Fruit fly (Drosophila melanogaster) whole organism, embryonic: Measurements from ENCODE around the gene BckdhA.

ENCODE experiments used
- BEAF-32 ChIP-seq: fragments of 200-800 bp; sonication (Bioruptor generic); optimal IDR thresholded peaks from 3 replicates; lab custom pipeline; 2017; ENCODE audit warnings: missing biosample characterization, missing genetic modification characterization, mild to moderate bottlenecking, moderate library complexity, missing genetic modification reagents
- Blimp-1 ChIP-seq: fragments of 200-800 bp; sonication (Bioruptor generic); optimal IDR thresholded peaks from 3 replicates; lab custom pipeline; 2018; ENCODE audit warnings: missing biosample characterization, missing genetic modification characterization, mild to moderate bottlenecking, moderate library complexity, missing genetic modification reagents
- CG10267 ChIP-seq: fragments of 200-800 bp; sonication (Bioruptor generic); optimal IDR thresholded peaks from 2 replicates; lab custom pipeline; 2018; ENCODE audit warnings: missing biosample characterization, mild to moderate bottlenecking, missing genetic modification characterization, moderate library complexity
- CG10431 ChIP-seq: fragments of 200-800 bp; sonication (Bioruptor generic); optimal IDR thresholded peaks from 3 replicates; lab custom pipeline; 2018; ENCODE audit warnings: missing biosample characterization, mild to moderate bottlenecking, missing genetic modification characterization
- CG10959 ChIP-seq: fragments of 200-800 bp; sonication (Bioruptor generic); IDR thresholded peaks from 2 replicates; pipeline ENCODE4 v1.3.6; 2022; ENCODE audit warnings: missing biosample characterization, missing genetic modification characterization
- CG11456 ChIP-seq: fragments of 200-800 bp; sonication (Bioruptor generic); IDR thresholded peaks from 3 replicates; pipeline ENCODE4 v1.3.6; 2022; ENCODE audit warnings: missing biosample characterization, missing genetic modification characterization
- CG14860 ChIP-seq: fragments of 200-800 bp; sonication (Bioruptor generic); IDR thresholded peaks from 3 replicates; pipeline ENCODE4 v1.3.6; 2022; ENCODE audit warnings: missing biosample characterization, missing genetic modification characterization; ENCODE audit not compliant: partially characterized antibody
- CG14965 ChIP-seq: fragments of 200-800 bp; sonication (Bioruptor generic); optimal IDR thresholded peaks from 2 replicates; lab custom pipeline; 2016; ENCODE audit warnings: missing biosample characterization, missing genetic modification characterization, borderline replicate concordance
- CG15514 ChIP-seq: fragments of 200-800 bp; sonication (Bioruptor generic); optimal IDR thresholded peaks from 3 replicates; lab custom pipeline; 2017; ENCODE audit warnings: missing biosample characterization, missing genetic modification characterization, mild to moderate bottlenecking, moderate library complexity, missing genetic modification reagents
- CG18262 ChIP-seq: fragments of 200-800 bp; optimal IDR thresholded peaks from 3 replicates; lab custom pipeline; 2019; ENCODE audit warnings: missing biosample characterization, mild to moderate bottlenecking, missing genetic modification characterization, moderate library complexity
- CG1832 ChIP-seq: fragments of 200-800 bp; sonication (Bioruptor generic); optimal IDR thresholded peaks from 2 replicates; lab custom pipeline; 2017; ENCODE audit warnings: missing biosample characterization, mild to moderate bottlenecking, missing genetic modification characterization, inconsistent platforms
- CG2712 ChIP-seq: fragments of 200-800 bp; optimal IDR thresholded peaks from 3 replicates; lab custom pipeline; 2019; ENCODE audit warnings: missing biosample characterization, mild to moderate bottlenecking, missing genetic modification characterization, moderate library complexity
- CG30403 ChIP-seq: fragments of 200-800 bp; sonication (Bioruptor generic); optimal IDR thresholded peaks from 3 replicates; lab custom pipeline; 2016; ENCODE audit warnings: missing biosample characterization, missing genetic modification characterization
- CG3163 ChIP-seq: fragments of 200-800 bp; sonication (Bioruptor generic); optimal IDR thresholded peaks from 3 replicates; lab custom pipeline; 2016; ENCODE audit warnings: missing biosample characterization, missing genetic modification characterization
- CG3407 ChIP-seq: fragments of 200-800 bp; sonication (Bioruptor generic); optimal IDR thresholded peaks from 2 replicates; lab custom pipeline; 2018; ENCODE audit warnings: missing biosample characterization, mild to moderate bottlenecking, missing genetic modification characterization
- CG6175 ChIP-seq: fragments of 200-800 bp; sonication (Bioruptor generic); IDR thresholded peaks from 3 replicates; pipeline ENCODE4 v1.3.6; 2022; ENCODE audit warnings: missing biosample characterization, missing genetic modification characterization
- CG7839 ChIP-seq: fragments of 200-800 bp; sonication (Bioruptor generic); optimal IDR thresholded peaks from 3 replicates; lab custom pipeline; 2018; ENCODE audit warnings: missing biosample characterization, mild to moderate bottlenecking, missing genetic modification characterization, moderate library complexity
- CG9876 ChIP-seq: fragments of 200-800 bp; sonication (Bioruptor generic); optimal IDR thresholded peaks from 2 replicates; lab custom pipeline; 2016; ENCODE audit warnings: missing biosample characterization, missing genetic modification characterization
- CoRest ChIP-seq: fragments of 200-800 bp; sonication (Bioruptor generic); optimal IDR thresholded peaks from 3 replicates; lab custom pipeline; 2018; ENCODE audit warnings: missing biosample characterization, mild to moderate bottlenecking, missing genetic modification characterization, moderate library complexity
- D19A ChIP-seq: fragments of 200-800 bp; optimal IDR thresholded peaks from 3 replicates; lab custom pipeline; 2019; ENCODE audit warnings: missing biosample characterization, mild to moderate bottlenecking, missing genetic modification characterization, moderate library complexity
- Dad ChIP-seq: fragments of 200-800 bp; sonication (Bioruptor generic); optimal IDR thresholded peaks from 3 replicates; lab custom pipeline; 2016; ENCODE audit warnings: missing biosample characterization, missing genetic modification characterization
- Eip74EF ChIP-seq, 2 experiments: fragments of 200-800 bp in 1 of 2; fragments of >200 bp in 1 of 2; sonication (Bioruptor generic) in 1 of 2; optimal IDR thresholded peaks; 2 replicates each; lab custom pipeline; 2017 to 2019; ENCODE audit warnings: missing biosample characterization in 2 of 2, missing genetic modification characterization in 2 of 2, mild to moderate bottlenecking in 1 of 2, moderate library complexity in 1 of 2
- Fer1 ChIP-seq: fragments of 200-800 bp; sonication (Bioruptor generic); optimal IDR thresholded peaks from 2 replicates; lab custom pipeline; 2017; ENCODE audit warnings: missing biosample characterization, mild to moderate bottlenecking, missing genetic modification characterization
- H2.0 ChIP-seq: fragments of 200-800 bp; sonication (Bioruptor generic); IDR thresholded peaks from 2 replicates; pipeline ENCODE4 v1.3.6; 2022; ENCODE audit warnings: missing biosample characterization, missing genetic modification characterization
- HLH3B ChIP-seq: fragments of 200-800 bp; sonication (Bioruptor generic); IDR thresholded peaks from 2 replicates; pipeline ENCODE4 v1.3.6; 2022; ENCODE audit warnings: missing biosample characterization, missing genetic modification characterization
- Hr3 ChIP-seq: fragments of 200-800 bp; sonication (Bioruptor generic); optimal IDR thresholded peaks from 3 replicates; lab custom pipeline; 2016; ENCODE audit warnings: missing biosample characterization, missing genetic modification characterization
- Hr39 ChIP-seq: fragments of >200 bp; optimal IDR thresholded peaks from 2 replicates; lab custom pipeline; 2017
- Oli ChIP-seq: fragments of 200-800 bp; sonication (Bioruptor generic); optimal IDR thresholded peaks from 2 replicates; lab custom pipeline; 2018; ENCODE audit warnings: missing biosample characterization, mild to moderate bottlenecking, missing genetic modification characterization, moderate library complexity
- Ptx1 ChIP-seq: fragments of 200-800 bp; sonication (Bioruptor generic); IDR thresholded peaks from 2 replicates; pipeline ENCODE4 v1.3.6; 2022; ENCODE audit warnings: missing biosample characterization, missing genetic modification characterization
- Sin3A ChIP-seq: fragments of >200 bp; optimal IDR thresholded peaks from 2 replicates; lab custom pipeline; 2018
- Sox100B ChIP-seq: fragments of 200-800 bp; sonication (Bioruptor generic); optimal IDR thresholded peaks from 3 replicates; lab custom pipeline; 2018; ENCODE audit warnings: missing biosample characterization, mild to moderate bottlenecking, missing genetic modification characterization
- YL-1 ChIP-seq: fragments of 200-800 bp; sonication (Bioruptor generic); optimal IDR thresholded peaks from 3 replicates; lab custom pipeline; 2017; ENCODE audit warnings: missing biosample characterization, mild to moderate bottlenecking, missing genetic modification characterization
- ap ChIP-seq: fragments of 200-800 bp; sonication (Bioruptor generic); IDR thresholded peaks from 2 replicates; pipeline ENCODE4 v1.3.6; 2022; ENCODE audit warnings: missing biosample characterization, missing genetic modification characterization
- az2 ChIP-seq: fragments of 200-800 bp; sonication (Bioruptor generic); optimal IDR thresholded peaks from 3 replicates; lab custom pipeline; 2016; ENCODE audit warnings: missing biosample characterization, missing genetic modification characterization
- bowl ChIP-seq: fragments of 200-800 bp; sonication (Bioruptor generic); IDR thresholded peaks from 2 replicates; pipeline ENCODE4 v1.3.6; 2022; ENCODE audit warnings: missing biosample characterization, missing genetic modification characterization
- bsh ChIP-seq, 2 experiments: fragments of 200-800 bp; sonication (Bioruptor generic); optimal IDR thresholded peaks; 2 replicates each; lab custom pipeline; 2017 to 2018; ENCODE audit warnings: mild to moderate bottlenecking in 2 of 2, missing biosample characterization in 2 of 2, missing genetic modification characterization in 2 of 2, moderate library complexity in 1 of 2
- cas ChIP-seq: fragments of 200-800 bp; sonication (Bioruptor generic); IDR thresholded peaks from 2 replicates; pipeline ENCODE4 v1.3.6; 2022; ENCODE audit warnings: missing biosample characterization, missing genetic modification characterization
- crp ChIP-seq, 2 experiments: fragments of 200-800 bp; sonication (Bioruptor generic); optimal IDR thresholded peaks; 2 replicates in 1 of 2; 3 replicates in 1 of 2; lab custom pipeline; 2017; ENCODE audit warnings: missing biosample characterization in 2 of 2, missing genetic modification characterization in 2 of 2, mild to moderate bottlenecking in 1 of 2, moderate library complexity in 1 of 2
- cwo ChIP-seq: fragments of 200-800 bp; sonication (Bioruptor generic); optimal IDR thresholded peaks from 3 replicates; lab custom pipeline; 2017; ENCODE audit warnings: missing biosample characterization, missing genetic modification characterization, mild to moderate bottlenecking, moderate library complexity, missing genetic modification reagents
- gce ChIP-seq: fragments of 200-800 bp; sonication (Bioruptor generic); IDR thresholded peaks from 3 replicates; pipeline ENCODE4 v1.3.6; 2022; ENCODE audit warnings: missing biosample characterization, missing genetic modification characterization
- gfzf ChIP-seq: fragments of 200-800 bp; sonication (Bioruptor generic); optimal IDR thresholded peaks from 2 replicates; lab custom pipeline; 2016; ENCODE audit warnings: missing biosample characterization, mild to moderate bottlenecking, missing genetic modification characterization, moderate library complexity
- gro ChIP-seq: fragments of 200-800 bp; sonication (Bioruptor generic); optimal IDR thresholded peaks from 2 replicates; lab custom pipeline; 2016; ENCODE audit warnings: missing biosample characterization, missing genetic modification characterization
- gsb-n ChIP-seq: fragments of 200-800 bp; sonication (Bioruptor generic); optimal IDR thresholded peaks from 3 replicates; lab custom pipeline; 2018; ENCODE audit warnings: missing biosample characterization, mild to moderate bottlenecking, missing genetic modification characterization
- insv ChIP-seq, 2 experiments: fragments of 200-800 bp; sonication (Bioruptor generic); optimal IDR thresholded peaks; 3 replicates each; lab custom pipeline; 2016 to 2018; ENCODE audit warnings: missing biosample characterization in 2 of 2, missing genetic modification characterization in 2 of 2
- ken ChIP-seq: fragments of 200-800 bp; sonication (Bioruptor generic); IDR thresholded peaks from 3 replicates; pipeline ENCODE4 v1.3.6; 2022; ENCODE audit warnings: missing biosample characterization, missing genetic modification characterization
- pb ChIP-seq: fragments of 200-800 bp; sonication (Bioruptor generic); optimal IDR thresholded peaks from 3 replicates; lab custom pipeline; 2016; ENCODE audit warnings: missing biosample characterization, missing genetic modification characterization
- pnt ChIP-seq: fragments of 200-800 bp; sonication (Bioruptor generic); optimal IDR thresholded peaks from 3 replicates; lab custom pipeline; 2016; ENCODE audit warnings: missing biosample characterization, missing genetic modification characterization
- salm ChIP-seq: fragments of 200-800 bp; sonication (Bioruptor generic); optimal IDR thresholded peaks from 2 replicates; lab custom pipeline; 2018; ENCODE audit warnings: missing biosample characterization, mild to moderate bottlenecking, missing genetic modification characterization
- so ChIP-seq: fragments of 200-800 bp; sonication (Bioruptor generic); IDR thresholded peaks from 3 replicates; pipeline ENCODE4 v1.3.6; 2022; ENCODE audit warnings: missing biosample characterization, missing genetic modification characterization
- vvl ChIP-seq: fragments of 200-800 bp; sonication (Bioruptor generic); IDR thresholded peaks from 2 replicates; pipeline ENCODE4 v1.3.6; 2022; ENCODE audit warnings: missing biosample characterization, missing genetic modification characterization
- yki ChIP-seq: fragments of >200 bp; optimal IDR thresholded peaks from 3 replicates; lab custom pipeline; 2018

The BckdhA gene

DNA sequence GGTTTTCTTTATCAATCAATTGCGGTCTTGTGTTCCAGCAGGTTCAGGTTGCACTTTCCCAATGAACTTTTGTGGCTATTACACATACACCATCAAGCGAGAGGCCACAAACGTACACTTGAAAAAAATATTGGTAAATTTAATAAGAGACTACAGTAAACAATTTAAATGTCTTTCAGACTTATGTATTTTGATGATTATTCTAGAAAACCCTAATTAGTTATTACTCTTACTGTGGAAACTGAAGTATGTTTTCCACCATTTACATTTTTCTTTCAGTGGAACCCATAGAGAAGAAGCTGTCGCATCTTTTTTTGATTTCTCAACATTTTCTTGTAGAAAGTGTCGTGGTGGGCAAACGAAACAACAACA lies 21.5 kb upstream of the BckdhA start (continued):
- TF ChIP-seq gsb-n (tag; lab: Kevin White, UChicago) = peak; percentile 97
- TF ChIP-seq CG1832 (GFP tag; lab: Kevin White, UChicago) = no peak
- peak; percentile 96 for TF ChIP-seq az2 (GFP tag; lab: Kevin White, UChicago)
- TF ChIP-seq CoRest (tag; lab: Kevin White, UChicago) = peak; percentile 95
- peak; percentile 78 for TF ChIP-seq Fer1 (GFP tag; lab: Kevin White, UChicago)
- peak; percentile 96 for TF ChIP-seq Oli (tag; lab: Kevin White, UChicago)
- no peak for TF ChIP-seq Hr39 (lab: Kevin White, UChicago)
- TF ChIP-seq CG18262 (tag; lab: Kevin White, UChicago) = peak; percentile 95
- peak in 1 of 2 experiments; percentile 95 for TF ChIP-seq Eip74EF (GFP tag; optimal IDR thresholded peaks at IDR 0.05; lab: Kevin White, UChicago)
- peak; percentile 82 for TF ChIP-seq CG10431 (GFP tag; lab: Kevin White, UChicago)
- peak; percentile 93 for TF ChIP-seq HLH3B
- peak; percentile 94 for TF ChIP-seq Sox100B (GFP tag; lab: Kevin White, UChicago)
- TF ChIP-seq bowl (GFP tag; lab: Robert Waterston, UW) = peak; percentile 79
- 0 out of 2 replicates have a peak, but pooled peaks have one; percentile 35 for TF ChIP-seq cas (GFP tag; lab: Robert Waterston, UW)
- TF ChIP-seq CG6175 (GFP tag; lab: Robert Waterston, UW) = 0 out of 3 replicates have a peak, but pooled peaks have one; percentile 64
- TF ChIP-seq CG7839 (tag; lab: Kevin White, UChicago) = peak; percentile 95
- TF ChIP-seq yki = no peak
- TF ChIP-seq CG30403 (GFP tag; lab: Kevin White, UChicago) = peak; percentile 95
- TF ChIP-seq bsh (GFP tag; optimal IDR thresholded peaks at IDR 0.05; lab: Kevin White, UChicago) = peak; percentile 65 to 97
- peak; percentile 40 for TF ChIP-seq CG10959 (GFP tag; lab: Robert Waterston, UW)
- TF ChIP-seq CG2712 (tag; lab: Kevin White, UChicago) = peak; percentile 96
- TF ChIP-seq salm = peak; percentile 94
- peak; percentile 94 for TF ChIP-seq gce (GFP tag; lab: Robert Waterston, UW)
- TF ChIP-seq CG14860 (GFP tag; lab: Robert Waterston, UW) = no peak
- TF ChIP-seq vvl (GFP tag; lab: Robert Waterston, UW) = peak; percentile 97
- peak; percentile 87 for TF ChIP-seq Dad
- no peak for TF ChIP-seq insv (GFP tag; optimal IDR thresholded peaks at IDR 0.05; lab: Kevin White, UChicago)
- TF ChIP-seq cwo (GFP tag; lab: Kevin White, UChicago) = peak; percentile 68
- peak; percentile 70 for TF ChIP-seq YL-1 (GFP tag; lab: Kevin White, UChicago)
- TF ChIP-seq CG3407 (GFP tag; lab: Kevin White, UChicago) = peak; percentile 89
- TF ChIP-seq CG15514 = peak; percentile 50
- TF ChIP-seq Sin3A = no peak
- TF ChIP-seq gro (GFP tag; lab: Kevin White, UChicago) = peak; percentile 88
- TF ChIP-seq H2.0 = peak; percentile 93
- TF ChIP-seq ken (GFP tag; lab: Robert Waterston, UW) = peak; percentile 95
- peak in 1 of 2 experiments; percentile 46 for TF ChIP-seq crp (GFP tag; optimal IDR thresholded peaks at IDR 0.05; lab: Kevin White, UChicago)
- TF ChIP-seq Hr3 = peak; percentile 92
- TF ChIP-seq D19A (tag; lab: Kevin White, UChicago) = peak; percentile 91
- TF ChIP-seq CG14965 (GFP tag; lab: Kevin White, UChicago) = peak; percentile 82
- peak; percentile 88; the same call in 2 of the 3 replicates for TF ChIP-seq CG11456 (GFP tag; lab: Robert Waterston, UW)
- TF ChIP-seq CG9876 (GFP tag; lab: Kevin White, UChicago) = peak; percentile 82
- TF ChIP-seq Blimp-1 (GFP tag; lab: Kevin White, UChicago) = peak; percentile 96
- peak; percentile 90 for TF ChIP-seq so (GFP tag; lab: Robert Waterston, UW)
- peak; percentile 88 for TF ChIP-seq CG10267 (tag; lab: Kevin White, UChicago)
- no peak for TF ChIP-seq BEAF-32 (GFP tag; lab: Kevin White, UChicago)
- TF ChIP-seq ap (GFP tag; lab: Robert Waterston, UW) = peak; percentile 90
- TF ChIP-seq pb = peak; percentile 84
- TF ChIP-seq Ptx1 (GFP tag; lab: Robert Waterston, UW) = peak; percentile 92
- peak; percentile 57 for TF ChIP-seq CG3163 (GFP tag; lab: Kevin White, UChicago)
- TF ChIP-seq gfzf (GFP tag; lab: Kevin White, UChicago) = peak; percentile 3
- peak; percentile 92 for TF ChIP-seq pnt (GFP tag; lab: Kevin White, UChicago)
